Worm (Caenorhabditis elegans) whole organism, L4 larva: ENCODE results near the gene aagr-1.

Experiments
- F10B5.3 ChIP-seq: sonication (generic microtip); optimal IDR thresholded peaks from 2 replicates; lab custom pipeline; 2016; ENCODE audit warnings: mild to moderate bottlenecking, missing genetic modification characterization, missing compliant biosample characterization
- F44E2.7 ChIP-seq: fragments of 200-800 bp; sonication (Bioruptor generic); IDR thresholded peaks from 2 replicates; pipeline ENCODE4 v2.1.2; 2022; ENCODE audit warnings: missing genetic modification characterization, missing compliant biosample characterization
- T20F7.1 ChIP-seq: fragments of 200-800 bp; sonication (Bioruptor generic); optimal IDR thresholded peaks from 2 replicates; lab custom pipeline; 2018; ENCODE audit warnings: mild to moderate bottlenecking, missing genetic modification characterization, missing compliant biosample characterization
- Y105C5A.15 ChIP-seq: fragments of 200-800 bp; sonication (Bioruptor generic); IDR thresholded peaks from 2 replicates; pipeline ENCODE4 v1.3.6; 2022; ENCODE audit warnings: missing genetic modification characterization, missing compliant biosample characterization
- ZK337.2 ChIP-seq: fragments of 200-800 bp; sonication (Bioruptor generic); IDR thresholded peaks from 2 replicates; pipeline ENCODE4 v1.3.6; 2022; ENCODE audit warnings: missing genetic modification reagents, missing genetic modification characterization, missing compliant biosample characterization
- ZK546.5 ChIP-seq, 2 experiments: sonication (generic microtip); optimal IDR thresholded peaks; 2 replicates each; lab custom pipeline; 2017; ENCODE audit warnings: missing biosample characterization in 2 of 2, missing genetic modification characterization in 2 of 2
- ama-1 ChIP-seq: fragments of 150-350 bp; optimal IDR thresholded peaks from 2 replicates; lab custom pipeline; 2014; ENCODE audit warnings: inconsistent platforms, mixed read lengths
- ceh-20 ChIP-seq: fragments of 200-800 bp; sonication (Bioruptor generic); IDR thresholded peaks from 2 replicates; pipeline ENCODE4 v1.3.6; 2022; ENCODE audit warnings: missing genetic modification reagents, missing genetic modification characterization, missing compliant biosample characterization
- ceh-62 ChIP-seq: sonication (generic microtip); optimal IDR thresholded peaks from 2 replicates; lab custom pipeline; 2017; ENCODE audit warnings: missing biosample characterization, missing genetic modification characterization
- ceh-82 ChIP-seq: sonication (generic microtip); optimal IDR thresholded peaks from 2 replicates; lab custom pipeline; 2017; ENCODE audit warnings: missing biosample characterization, missing genetic modification characterization
- ces-1 ChIP-seq: fragments of 150-350 bp; sonication (generic microtip); optimal IDR thresholded peaks from 4 replicates; lab custom pipeline; 2014; ENCODE audit warnings: missing biosample characterization, missing genetic modification reagents, missing genetic modification characterization
- cey-2 ChIP-seq: sonication (generic microtip); optimal IDR thresholded peaks from 3 replicates; lab custom pipeline; 2017; ENCODE audit warnings: missing genetic modification characterization, mild to moderate bottlenecking, missing compliant biosample characterization, antibody characterized with exemption, borderline replicate concordance; ENCODE audit not compliant: insufficient read depth
- ctbp-1 ChIP-seq: fragments of 200-800 bp; sonication (Bioruptor generic); IDR thresholded peaks from 2 replicates; pipeline ENCODE4 v1.3.6; 2022; ENCODE audit warnings: missing genetic modification reagents, missing genetic modification characterization, missing compliant biosample characterization
- daf-12 ChIP-seq: fragments of 150-350 bp; optimal IDR thresholded peaks from 2 replicates; lab custom pipeline; 2014; ENCODE audit warnings: missing biosample characterization, missing genetic modification reagents, missing genetic modification characterization
- daf-16 ChIP-seq, 3 experiments: sonication (generic microtip); optimal IDR thresholded peaks; 2 replicates each; lab custom pipeline; 2016 to 2017; ENCODE audit warnings: missing genetic modification characterization in 3 of 3, missing genetic modification reagents in 3 of 3, mild to moderate bottlenecking in 2 of 3, missing compliant biosample characterization in 2 of 3, missing biosample characterization in 1 of 3, moderate library complexity in 1 of 3
- daf-8 ChIP-seq: fragments of 200-800 bp; sonication (Bioruptor generic); IDR thresholded peaks from 2 replicates; pipeline ENCODE4 v1.3.6; 2022; ENCODE audit warnings: missing genetic modification characterization, missing compliant biosample characterization
- dmd-8 ChIP-seq: fragments of 200-800 bp; sonication (Bioruptor generic); IDR thresholded peaks from 2 replicates; pipeline ENCODE4 v1.3.6; 2022; ENCODE audit warnings: missing genetic modification characterization, missing compliant biosample characterization
- dmd-9 ChIP-seq: fragments of 200-800 bp; sonication (Bioruptor generic); IDR thresholded peaks from 2 replicates; pipeline ENCODE4 v1.3.6; 2022; ENCODE audit warnings: missing genetic modification reagents, missing genetic modification characterization, missing compliant biosample characterization
- duxl-1 ChIP-seq: sonication (generic microtip); optimal IDR thresholded peaks from 2 replicates; lab custom pipeline; 2016; ENCODE audit warnings: mild to moderate bottlenecking, missing genetic modification characterization, moderate library complexity, missing compliant biosample characterization; ENCODE audit not compliant: poor library complexity
- dve-1 ChIP-seq: sonication (generic microtip); optimal IDR thresholded peaks from 2 replicates; lab custom pipeline; 2017; ENCODE audit warnings: antibody characterized with exemption, mild to moderate bottlenecking, missing genetic modification characterization, missing compliant biosample characterization; ENCODE audit not compliant: insufficient read depth
- egl-27 ChIP-seq: sonication (generic microtip); optimal IDR thresholded peaks from 3 replicates; lab custom pipeline; 2017; ENCODE audit warnings: missing biosample characterization, missing genetic modification reagents, missing genetic modification characterization
- fos-1 ChIP-seq: fragments of 150-350 bp; optimal IDR thresholded peaks from 2 replicates; lab custom pipeline; 2014; ENCODE audit warnings: missing biosample characterization, missing genetic modification characterization
- gei-8 ChIP-seq: fragments of 200-800 bp; sonication (Bioruptor generic); optimal IDR thresholded peaks from 2 replicates; lab custom pipeline; 2018; ENCODE audit warnings: mild to moderate bottlenecking, missing genetic modification characterization, missing compliant biosample characterization
- hlh-11 ChIP-seq: fragments of 200-800 bp; sonication (Bioruptor generic); optimal IDR thresholded peaks from 2 replicates; lab custom pipeline; 2018; ENCODE audit warnings: mild to moderate bottlenecking, missing genetic modification characterization, missing compliant biosample characterization
- hlh-30 ChIP-seq: sonication (generic microtip); optimal IDR thresholded peaks from 2 replicates; lab custom pipeline; 2017; ENCODE audit warnings: antibody characterized with exemption, mild to moderate bottlenecking, missing genetic modification characterization, missing compliant biosample characterization; ENCODE audit not compliant: insufficient read depth
- lin-1 ChIP-seq: fragments of 200-800 bp; sonication (Bioruptor generic); IDR thresholded peaks from 2 replicates; pipeline ENCODE4 v1.3.6; 2022; ENCODE audit warnings: missing genetic modification reagents, missing genetic modification characterization, missing compliant biosample characterization
- lin-29 ChIP-seq: fragments of 200-800 bp; sonication (Bioruptor generic); IDR thresholded peaks from 2 replicates; pipeline ENCODE4 v1.3.6; 2022; ENCODE audit warnings: missing genetic modification reagents, missing genetic modification characterization, missing compliant biosample characterization
- lin-39 ChIP-seq: fragments of 150-350 bp; optimal IDR thresholded peaks from 2 replicates; lab custom pipeline; 2014; ENCODE audit warnings: missing biosample characterization, missing genetic modification reagents, missing genetic modification characterization
- lir-3 ChIP-seq: sonication (generic microtip); optimal IDR thresholded peaks from 2 replicates; lab custom pipeline; 2016; ENCODE audit warnings: mild to moderate bottlenecking, missing genetic modification characterization, missing compliant biosample characterization
- madf-5 ChIP-seq, 2 experiments: fragments of 200-800 bp; sonication (Bioruptor generic); IDR thresholded peaks; 2 replicates each; pipeline ENCODE4 v1.3.6; 2022; ENCODE audit warnings: missing compliant biosample characterization in 2 of 2, missing genetic modification characterization in 2 of 2
- madf-9 ChIP-seq: fragments of 200-800 bp; sonication (Bioruptor generic); conservative IDR thresholded peaks from 2 replicates; pipeline ENCODE4 v1.3.6; 2022; ENCODE audit warnings: missing genetic modification reagents, missing genetic modification characterization, missing compliant biosample characterization
- mes-2 ChIP-seq: sonication (generic microtip); optimal IDR thresholded peaks from 2 replicates; lab custom pipeline; 2016; ENCODE audit warnings: missing genotype, mild to moderate bottlenecking, missing genetic modification characterization, missing compliant biosample characterization; ENCODE audit not compliant: poor library complexity, severe bottlenecking
- nhr-10 ChIP-seq: fragments of 150-350 bp; optimal IDR thresholded peaks from 2 replicates; lab custom pipeline; 2014; ENCODE audit warnings: missing biosample characterization, missing genetic modification characterization
- nhr-111 ChIP-seq: fragments of 200-800 bp; sonication (Bioruptor generic); optimal IDR thresholded peaks from 2 replicates; lab custom pipeline; 2018; ENCODE audit warnings: mild to moderate bottlenecking, missing genetic modification characterization, missing compliant biosample characterization
- nhr-237 ChIP-seq: sonication (generic microtip); optimal IDR thresholded peaks from 2 replicates; lab custom pipeline; 2017; ENCODE audit warnings: missing biosample characterization, missing genetic modification characterization
- nhr-42 ChIP-seq: fragments of 200-800 bp; sonication (Bioruptor generic); IDR thresholded peaks from 2 replicates; pipeline ENCODE4 v1.3.6; 2022; ENCODE audit warnings: missing genetic modification characterization, missing compliant biosample characterization
- nhr-48 ChIP-seq: sonication (generic microtip); optimal IDR thresholded peaks from 2 replicates; lab custom pipeline; 2016; ENCODE audit warnings: mild to moderate bottlenecking, missing genetic modification characterization, missing compliant biosample characterization
- nhr-6 ChIP-seq: fragments of 150-350 bp; optimal IDR thresholded peaks from 2 replicates; lab custom pipeline; 2014; ENCODE audit warnings: missing biosample characterization, missing genetic modification characterization
- nhr-76 ChIP-seq: fragments of 150-350 bp; optimal IDR thresholded peaks from 2 replicates; lab custom pipeline; 2014; ENCODE audit warnings: missing biosample characterization, missing genetic modification characterization
- nhr-77 ChIP-seq: fragments of 150-350 bp; optimal IDR thresholded peaks from 2 replicates; lab custom pipeline; 2014; ENCODE audit warnings: missing biosample characterization, missing genetic modification characterization
- pqm-1 ChIP-seq: sonication (generic microtip); optimal IDR thresholded peaks from 2 replicates; lab custom pipeline; 2017; ENCODE audit warnings: missing biosample characterization, missing genetic modification characterization
- set-16 ChIP-seq: fragments of 200-800 bp; sonication (Bioruptor generic); IDR thresholded peaks from 2 replicates; pipeline ENCODE4 v1.3.6; 2022; ENCODE audit warnings: missing genetic modification reagents, missing genetic modification characterization, missing compliant biosample characterization
- snpc-1.2 ChIP-seq: fragments of 200-800 bp; sonication (Bioruptor generic); IDR thresholded peaks from 2 replicates; pipeline ENCODE4 v1.3.6; 2022; ENCODE audit warnings: missing genetic modification reagents, missing genetic modification characterization, missing compliant biosample characterization
- snpc-4 ChIP-seq: fragments of 150-350 bp; optimal IDR thresholded peaks from 2 replicates; lab custom pipeline; 2014; ENCODE audit warnings: missing biosample characterization, missing genetic modification characterization
- spr-1 ChIP-seq: sonication (generic microtip); optimal IDR thresholded peaks from 2 replicates; lab custom pipeline; 2016; ENCODE audit warnings: mild to moderate bottlenecking, missing genetic modification characterization, missing compliant biosample characterization
- spr-3 ChIP-seq: fragments of 200-800 bp; sonication (Bioruptor generic); optimal IDR thresholded peaks from 2 replicates; lab custom pipeline; 2018; ENCODE audit warnings: mild to moderate bottlenecking, missing genetic modification characterization, missing compliant biosample characterization
- tag-97 ChIP-seq: fragments of 200-800 bp; sonication (Bioruptor generic); IDR thresholded peaks from 2 replicates; pipeline ENCODE4 v1.3.6; 2022; ENCODE audit warnings: missing genetic modification characterization, missing compliant biosample characterization
- zfp-2 ChIP-seq: sonication (generic microtip); optimal IDR thresholded peaks from 2 replicates; lab custom pipeline; 2016; ENCODE audit warnings: mild to moderate bottlenecking, missing genetic modification characterization, missing compliant biosample characterization
- zip-11 ChIP-seq: fragments of 200-800 bp; sonication (Bioruptor generic); IDR thresholded peaks from 2 replicates; pipeline ENCODE4 v1.3.6; 2022; ENCODE audit warnings: missing genetic modification characterization, missing compliant biosample characterization
- ztf-7 ChIP-seq: fragments of 150-350 bp; optimal IDR thresholded peaks from 2 replicates; lab custom pipeline; 2014; ENCODE audit warnings: missing biosample characterization, missing genetic modification characterization

The aagr-1 gene

ce11 chrIV:8375381-8375780, 9.1 kb downstream of the aagr-1 start (continued):
- TF ChIP-seq lin-29 (GFP tag; lab: Robert Waterston, UW) (no peak), ZK337.2 (GFP tag; lab: Robert Waterston, UW) (peak; percentile 41; the same call in 1 of the 2 replicates), lir-3 (tag; lab: Kevin White, UChicago) (peak; percentile 29), daf-8 (GFP tag; lab: Robert Waterston, UW) (no peak), nhr-48 (tag; lab: Kevin White, UChicago) (peak; percentile 46), dve-1 (tag; lab: Kevin White, UChicago) (peak; percentile 76), zfp-2 (tag; lab: Kevin White, UChicago) (peak; percentile 21), zip-11 (GFP tag; lab: Robert Waterston, UW) (peak; percentile 54; the same call in 1 of the 2 replicates), nhr-237 (no peak), nhr-10 (tag; lab: Kevin White, UChicago) (no peak), ces-1 (GFP tag; lab: Kevin White, UChicago) (no peak), lin-39 (tag; lab: Kevin White, UChicago) (no peak), nhr-6 (tag; lab: Kevin White, UChicago) (peak; percentile 14), lin-1 (GFP tag; lab: Robert Waterston, UW) (0 out of 2 replicates have a peak, but pooled peaks have one; percentile 49), cey-2 (tag; lab: Kevin White, UChicago) (no peak), daf-16 (GFP tag; optimal IDR thresholded peaks at IDR 0.05; lab: Kevin White, UChicago) (peak; percentile 42 to 88), daf-16 (tag; optimal IDR thresholded peaks at IDR 0.05; lab: Kevin White, UChicago) (peak; percentile 85), ceh-20 (peak; percentile 57; the same call in 1 of the 2 replicates), ceh-82 (tag; lab: Kevin White, UChicago) (no peak), ztf-7 (peak; percentile 57), T20F7.1 (peak; percentile 73), F44E2.7 (no peak), ZK546.5 (tag; optimal IDR thresholded peaks at IDR 0.05; lab: Kevin White, UChicago) (no peak), hlh-30 (tag; lab: Kevin White, UChicago) (peak; percentile 64), set-16 (GFP tag; lab: Robert Waterston, UW) (no peak), spr-3 (GFP tag; lab: Kevin White, UChicago) (peak; percentile 51), duxl-1 (tag; lab: Kevin White, UChicago) (peak; percentile 65), ama-1 (lab: Kevin White, UChicago) (peak; percentile 60), pqm-1 (tag; lab: Kevin White, UChicago) (peak; percentile 60), hlh-11 (tag; lab: Kevin White, UChicago) (peak; percentile 67), nhr-42 (GFP tag; lab: Robert Waterston, UW) (peak; percentile 76), snpc-4 (no peak), madf-9 (0 out of 2 replicates have a peak, but pooled peaks have one; percentile 53), fos-1 (no peak), snpc-1.2 (GFP tag; lab: Robert Waterston, UW) (peak; percentile 85), dmd-9 (peak; percentile 68; the same call in 1 of the 2 replicates), daf-12 (tag; lab: Kevin White, UChicago) (no peak), ctbp-1 (GFP tag; lab: Robert Waterston, UW) (peak; percentile 77; the same call in 1 of the 2 replicates), ceh-62 (no peak), egl-27 (no peak), gei-8 (peak; percentile 29), mes-2 (tag; lab: Kevin White, UChicago) (peak; percentile 89), F10B5.3 (tag; lab: Kevin White, UChicago) (no peak), nhr-111 (GFP tag; lab: Kevin White, UChicago) (no peak), nhr-76 (tag; lab: Kevin White, UChicago) (no peak), tag-97 (GFP tag; lab: Robert Waterston, UW) (no peak), madf-5 (GFP tag; IDR thresholded peaks at IDR 0.05; lab: Robert Waterston, UW) (peak; percentile 78 to 86; a peak in 3 of 4 replicates), Y105C5A.15 (GFP tag; lab: Robert Waterston, UW) (peak; percentile 83), spr-1 (peak; percentile 32), dmd-8 (peak; percentile 67; the same call in 1 of the 2 replicates), nhr-77 (tag; lab: Kevin White, UChicago) (peak; percentile 48)
